Fruit fly (Drosophila melanogaster) whole organism, larva: ENCODE data around the gene CG42329.

Experiments used
- noc ChIP-seq: fragments of 200-800 bp; sonication (Bioruptor generic); optimal IDR thresholded peaks from 3 replicates; lab custom pipeline; 2019; ENCODE audit warnings: missing biosample characterization, mild to moderate bottlenecking, missing genetic modification characterization, moderate library complexity

The CG42329 gene

dm6 chr2L:1218993-1219392, at the start of gene CG42329:
TSS of gene CG42329 (plus strand) at chr2L:1219293.
- TF ChIP-seq noc (tag; lab: Kevin White, UChicago) = no peak

- peak; percentile 72 for TF ChIP-seq noc (tag; lab: Kevin White, UChicago)
Observed at dm6 chr2L:1169867-1170415, 49.2 kb upstream of the CG42329 start, which contains the start of the genes CG31922 and Plap. TSS of gene CG31922 (plus strand) at chr2L:1170181. TSS of gene Plap (minus strand) at chr2L:1170365.

- no peak for TF ChIP-seq noc (tag; lab: Kevin White, UChicago)
Observed at dm6 chr2L:1172704-1173107, 46.4 kb upstream of the CG42329 start, which contains the start of the genes Charon and CG4887. TSS of gene Charon (minus strand) at chr2L:1172805. TSS of gene CG4887 (plus strand) at chr2L:1173009.

- no peak for TF ChIP-seq noc (tag; lab: Kevin White, UChicago)
Observed at dm6 chr2L:1177522-1177921, 41.6 kb upstream of the CG42329 start, which contains the start of gene CG4896. TSS of gene CG4896 (plus strand) at chr2L:1177690.

- no peak for TF ChIP-seq noc (tag; lab: Kevin White, UChicago)
Observed at dm6 chr2L:1183799-1184198, 35.3 kb upstream of the CG42329 start, which contains the start of the genes CG5126 and Tgt. TSS of gene CG5126 (minus strand) at chr2L:1184020. TSS of gene Tgt (plus strand) at chr2L:1184065.

dm6 chr2L:1185642-1186497, 33.2 kb upstream of the CG42329 start, which contains the start of gene CG5001:
TSS of gene CG5001 (plus strand) at chr2L:1185757.
- TF ChIP-seq noc (tag; lab: Kevin White, UChicago) = peak; percentile 64

dm6 chr2L:1199166-1199565, 19.9 kb upstream of the CG42329 start, which contains the start of the genes CG5139 and CG43348:
TSS of gene CG5139 (minus strand) at chr2L:1199266.
TSS of gene CG43348 (plus strand) at chr2L:1199412.
- TF ChIP-seq noc (tag; lab: Kevin White, UChicago) = no peak

dm6 chr2L:1199912-1200721, 19.0 kb upstream of the CG42329 start, which contains the start of the genes CG43349 and CG5011:
TSS of gene CG43349 (plus strand) at chr2L:1200205.
TSS of gene CG5011 (plus strand) at chr2L:1200671.
- TF ChIP-seq noc (tag; lab: Kevin White, UChicago) = no peak

- TF ChIP-seq noc (tag; lab: Kevin White, UChicago) = no peak
Observed at dm6 chr2L:1201396-1201837, 17.7 kb upstream of the CG42329 start.

dm6 chr2L:1202445-1202844, 16.6 kb upstream of the CG42329 start:
- TF ChIP-seq noc (tag; lab: Kevin White, UChicago) = no peak

dm6 chr2L:1203915-1204314, 15.2 kb upstream of the CG42329 start, which contains the start of gene CG14342:
TSS of gene CG14342 (plus strand) at chr2L:1204215.
- no peak for TF ChIP-seq noc (tag; lab: Kevin White, UChicago)

- TF ChIP-seq noc (tag; lab: Kevin White, UChicago) = no peak
Observed at dm6 chr2L:1207432-1207831, 11.7 kb upstream of the CG42329 start.

dm6 chr2L:1211528-1211927, 7.6 kb upstream of the CG42329 start:
- no peak for TF ChIP-seq noc (tag; lab: Kevin White, UChicago)

- TF ChIP-seq noc (tag; lab: Kevin White, UChicago) = no peak
Observed at dm6 chr2L:1213587-1213986, 5.5 kb upstream of the CG42329 start.

- TF ChIP-seq noc (tag; lab: Kevin White, UChicago) = no peak
Observed at dm6 chr2L:1214465-1214864, 4.6 kb upstream of the CG42329 start.
